Fruit fly (Drosophila melanogaster): Measurements from ENCODE around the gene ACXD.

The ACXD gene

dm6 chr3L:2262515-2262944, 25.1 kb downstream of the ACXD start, which contains the start of the genes oxt and CG13807 (continued):
- TF ChIP-seq aop (GFP tag; IDR thresholded peaks at IDR 0.05) (peak; percentile 67), CG6683 (GFP tag; optimal IDR thresholded peaks at IDR 0.05) (peak; percentile 70), Pdp1 (GFP tag; optimal IDR thresholded peaks at IDR 0.05) (peak; percentile 64 to 77), CG34376 (GFP tag; optimal IDR thresholded peaks at IDR 0.05) (peak; percentile 65), jing (GFP tag; optimal IDR thresholded peaks at IDR 0.05) (peak; percentile 72), CG3407 (GFP tag; optimal IDR thresholded peaks at IDR 0.05) (peak; percentile 71), CkIIα-i1 (GFP tag; IDR thresholded peaks at IDR 0.05) (no peak), Doc2 (GFP tag; IDR thresholded peaks at IDR 0.05) (peak; percentile 49; the same call in 1 of the 2 replicates), CG11247 (GFP tag; IDR thresholded peaks at IDR 0.05) (peak; percentile 88), mam (GFP tag; optimal IDR thresholded peaks at IDR 0.05) (peak; percentile 75), HmgZ (tag; optimal IDR thresholded peaks at IDR 0.05) (peak; percentile 94), CG5180 (GFP tag; optimal IDR thresholded peaks at IDR 0.05) (peak; percentile 26), eve (GFP tag; optimal IDR thresholded peaks at IDR 0.05) (no peak), lov (optimal IDR thresholded peaks at IDR 0.05) (no peak), lov (GFP tag; IDR thresholded peaks at IDR 0.05) (peak; percentile 80; the same call in 2 of the 3 replicates), Hmr (GFP tag; optimal IDR thresholded peaks at IDR 0.05) (peak; percentile 89), CG2199 (GFP tag; IDR thresholded peaks at IDR 0.05) (peak; percentile 88), CG1529 (GFP tag; optimal IDR thresholded peaks at IDR 0.05) (peak; percentile 75), CG1647 (GFP tag; optimal IDR thresholded peaks at IDR 0.05) (peak; percentile 67), CG1602 (GFP tag; optimal IDR thresholded peaks at IDR 0.05) (peak; percentile 83), row (GFP tag; IDR thresholded peaks at IDR 0.05) (peak; percentile 97), pzg (GFP tag; optimal IDR thresholded peaks at IDR 0.05) (peak; percentile 58), tx (GFP tag; optimal IDR thresholded peaks at IDR 0.05) (peak; percentile 23), pfk (GFP tag; optimal IDR thresholded peaks at IDR 0.05) (no peak), CG12942 (GFP tag; optimal IDR thresholded peaks at IDR 0.05) (peak; percentile 83), luna (GFP tag; optimal IDR thresholded peaks at IDR 0.05) (no peak), CG4282 (GFP tag; optimal IDR thresholded peaks at IDR 0.05) (no peak), CG3726 (GFP tag; IDR thresholded peaks at IDR 0.05) (peak; percentile 85; the same call in 2 of the 3 replicates), otp (GFP tag; IDR thresholded peaks at IDR 0.05) (peak; percentile 70), wor (GFP tag; IDR thresholded peaks at IDR 0.05) (peak; percentile 79), Dp (GFP tag; optimal IDR thresholded peaks at IDR 0.05) (peak; percentile 23), CG8924 (tag; optimal IDR thresholded peaks at IDR 0.05) (peak; percentile 86), dmrt11E (tag; optimal IDR thresholded peaks at IDR 0.05) (peak; percentile 82), Xbp1 (GFP tag; optimal IDR thresholded peaks at IDR 0.05) (peak; percentile 94), tap (tag; optimal IDR thresholded peaks at IDR 0.05) (peak; percentile 83), chif (GFP tag; optimal IDR thresholded peaks at IDR 0.05) (peak; percentile 51 to 66), ssp (GFP tag; IDR thresholded peaks at IDR 0.05) (peak; percentile 82), CG6654 (GFP tag; optimal IDR thresholded peaks at IDR 0.05) (peak; percentile 60), chm (GFP tag; IDR thresholded peaks at IDR 0.05) (peak; percentile 81), BEAF-32 (GFP tag; optimal IDR thresholded peaks at IDR 0.05) (peak; percentile 54), Mes4 (GFP tag; optimal IDR thresholded peaks at IDR 0.05) (no peak), danr (GFP tag; IDR thresholded peaks at IDR 0.05) (peak; percentile 49), CG2129 (GFP tag; IDR thresholded peaks at IDR 0.05; ENCODE audit: partially characterized antibody) (no peak), CG7745 (tag; optimal IDR thresholded peaks at IDR 0.05) (no peak), Hr3 (GFP tag; optimal IDR thresholded peaks at IDR 0.05) (peak; percentile 86), gro (GFP tag; optimal IDR thresholded peaks at IDR 0.05) (peak; percentile 77), CG10979 (tag; optimal IDR thresholded peaks at IDR 0.05) (peak; percentile 78), sqz (GFP tag; optimal IDR thresholded peaks at IDR 0.05) (no peak), btn (GFP tag; optimal IDR thresholded peaks at IDR 0.05) (no peak), cad (GFP tag; optimal IDR thresholded peaks at IDR 0.05) (no peak), br (optimal IDR thresholded peaks at IDR 0.05) (no peak), sens (GFP tag) (peak; percentile 96)
